Fruit fly (Drosophila melanogaster) whole organism: ENCODE data around the gene CG15369.

Source experiments
- CG8478 ChIP-seq: fragments of >200 bp; optimal IDR thresholded peaks from 2 replicates; lab custom pipeline; 2018; ENCODE audit warnings: inconsistent platforms
- Dll ChIP-seq: fragments of >200 bp; optimal IDR thresholded peaks from 2 replicates; lab custom pipeline; 2017
- EcR ChIP-seq, 2 experiments: fragments of >200 bp; optimal IDR thresholded peaks; 2 replicates each; lab custom pipeline; 2017; ENCODE audit warnings: missing biosample characterization in 2 of 2, missing genetic modification characterization in 2 of 2, missing genetic modification reagents in 2 of 2
- pan ChIP-seq: fragments of >200 bp; optimal IDR thresholded peaks from 2 replicates; lab custom pipeline; 2017
- psq ChIP-seq: fragments of >200 bp; optimal IDR thresholded peaks from 2 replicates; lab custom pipeline; 2017
- usp ChIP-seq: fragments of >200 bp; optimal IDR thresholded peaks from 2 replicates; lab custom pipeline; 2017; ENCODE audit warnings: missing biosample characterization, missing genetic modification characterization, mixed read lengths

dm6 chrX:9190555-9191184 is 26.0 kb upstream of the CG15369 start, which contains the start of gene CG12115:
- TF ChIP-seq psq (lab: Kevin White, UChicago) (no peak), CG8478 (lab: Kevin White, UChicago) (no peak), pan (lab: Kevin White, UChicago) (no peak), usp (GFP tag; lab: Kevin White, UChicago) (no peak), Dll (lab: Kevin White, UChicago) (no peak), EcR (GFP tag; optimal IDR thresholded peaks at IDR 0.05; lab: Kevin White, UChicago) (no peak)
